Fruit fly (Drosophila melanogaster) whole organism, embryonic: ENCODE data around the gene CG43163.

Experiments used
- Bdp1 ChIP-seq: fragments of 200-800 bp; sonication (Bioruptor generic); optimal IDR thresholded peaks from 3 replicates; lab custom pipeline; 2016; ENCODE audit warnings: missing biosample characterization, missing genetic modification characterization
- Blimp-1 ChIP-seq: fragments of 200-800 bp; sonication (Bioruptor generic); optimal IDR thresholded peaks from 3 replicates; lab custom pipeline; 2018; ENCODE audit warnings: missing biosample characterization, missing genetic modification characterization, mild to moderate bottlenecking, moderate library complexity, missing genetic modification reagents
- BtbVII ChIP-seq: fragments of 200-800 bp; sonication (Bioruptor generic); optimal IDR thresholded peaks from 3 replicates; lab custom pipeline; 2017; ENCODE audit warnings: missing biosample characterization, mild to moderate bottlenecking, missing genetic modification characterization
- CG10565 ChIP-seq: fragments of 200-800 bp; sonication (Bioruptor generic); optimal IDR thresholded peaks from 3 replicates; lab custom pipeline; 2016; ENCODE audit warnings: missing biosample characterization, mild to moderate bottlenecking, missing genetic modification characterization
- CG10979 ChIP-seq: fragments of 200-800 bp; sonication (Bioruptor generic); optimal IDR thresholded peaks from 2 replicates; lab custom pipeline; 2018; ENCODE audit warnings: missing biosample characterization, mild to moderate bottlenecking, missing genetic modification characterization, moderate library complexity
- CG12071 ChIP-seq: fragments of 200-800 bp; sonication (Bioruptor generic); optimal IDR thresholded peaks from 3 replicates; lab custom pipeline; 2018; ENCODE audit warnings: missing biosample characterization, mild to moderate bottlenecking, missing genetic modification characterization
- CG12391 ChIP-seq: fragments of 200-800 bp; sonication (Bioruptor generic); optimal IDR thresholded peaks from 3 replicates; lab custom pipeline; 2018; ENCODE audit warnings: missing biosample characterization, mild to moderate bottlenecking, missing genetic modification characterization, moderate library complexity
- CG1647 ChIP-seq: fragments of 200-800 bp; sonication (Bioruptor generic); optimal IDR thresholded peaks from 3 replicates; lab custom pipeline; 2016; ENCODE audit warnings: missing biosample characterization, missing genetic modification characterization
- CG16815 ChIP-seq: fragments of 200-800 bp; sonication (Bioruptor generic); optimal IDR thresholded peaks from 3 replicates; lab custom pipeline; 2017; ENCODE audit warnings: missing biosample characterization, mild to moderate bottlenecking, missing genetic modification characterization
- CG17328 ChIP-seq: fragments of 200-800 bp; sonication (Bioruptor generic); IDR thresholded peaks from 2 replicates; pipeline ENCODE4 v1.3.6; 2022; ENCODE audit warnings: missing biosample characterization, missing genetic modification characterization
- CG17612 ChIP-seq: fragments of 200-800 bp; sonication (Bioruptor generic); IDR thresholded peaks from 2 replicates; pipeline ENCODE4 v1.3.6; 2022; ENCODE audit warnings: missing biosample characterization, missing genetic modification characterization
- CG1832 ChIP-seq: fragments of 200-800 bp; sonication (Bioruptor generic); optimal IDR thresholded peaks from 2 replicates; lab custom pipeline; 2017; ENCODE audit warnings: missing biosample characterization, mild to moderate bottlenecking, missing genetic modification characterization, inconsistent platforms
- CG18764 ChIP-seq: fragments of 200-800 bp; sonication (Bioruptor generic); optimal IDR thresholded peaks from 3 replicates; lab custom pipeline; 2016; ENCODE audit warnings: missing biosample characterization, missing genetic modification characterization
- CG2678 ChIP-seq: fragments of 200-800 bp; sonication (Bioruptor generic); optimal IDR thresholded peaks from 3 replicates; lab custom pipeline; 2019; ENCODE audit warnings: missing biosample characterization, mild to moderate bottlenecking, missing genetic modification characterization, moderate library complexity
- CG2712 ChIP-seq: fragments of 200-800 bp; optimal IDR thresholded peaks from 3 replicates; lab custom pipeline; 2019; ENCODE audit warnings: missing biosample characterization, mild to moderate bottlenecking, missing genetic modification characterization, moderate library complexity
- CG33213 ChIP-seq: fragments of 200-800 bp; sonication (Bioruptor generic); optimal IDR thresholded peaks from 3 replicates; lab custom pipeline; 2016; ENCODE audit warnings: missing biosample characterization, missing genetic modification characterization
- CG43689 ChIP-seq: fragments of 200-800 bp; sonication (Bioruptor generic); IDR thresholded peaks from 2 replicates; pipeline ENCODE4 v1.3.6; 2022; ENCODE audit warnings: missing biosample characterization, missing genetic modification characterization
- CG4820 ChIP-seq: fragments of 200-800 bp; sonication (Bioruptor generic); optimal IDR thresholded peaks from 3 replicates; lab custom pipeline; 2016; ENCODE audit warnings: missing biosample characterization, missing genetic modification characterization
- CG7357 ChIP-seq: fragments of 200-800 bp; sonication (Bioruptor generic); IDR thresholded peaks from 3 replicates; pipeline ENCODE4 v1.3.6; 2022; ENCODE audit warnings: missing biosample characterization, missing genetic modification characterization
- CG7556 ChIP-seq: fragments of 200-800 bp; sonication (Bioruptor generic); optimal IDR thresholded peaks from 2 replicates; lab custom pipeline; 2017; ENCODE audit warnings: missing biosample characterization, mild to moderate bottlenecking, missing genetic modification characterization
- CG7839 ChIP-seq: fragments of 200-800 bp; sonication (Bioruptor generic); optimal IDR thresholded peaks from 3 replicates; lab custom pipeline; 2018; ENCODE audit warnings: missing biosample characterization, mild to moderate bottlenecking, missing genetic modification characterization, moderate library complexity
- CG7963 ChIP-seq: fragments of 200-800 bp; sonication (Bioruptor generic); IDR thresholded peaks from 3 replicates; pipeline ENCODE4 v1.3.6; 2022; ENCODE audit warnings: missing biosample characterization, missing genetic modification characterization; ENCODE audit not compliant: partially characterized antibody
- CG8478 ChIP-seq: fragments of >200 bp; optimal IDR thresholded peaks from 2 replicates; lab custom pipeline; 2018
- CG9932 ChIP-seq: fragments of 200-800 bp; sonication (Bioruptor generic); IDR thresholded peaks from 2 replicates; pipeline ENCODE4 v1.3.6; 2022; ENCODE audit warnings: missing biosample characterization, missing genetic modification characterization
- D ChIP-seq, 2 experiments: fragments of 200-800 bp in 1 of 2; fragments of >200 bp in 1 of 2; sonication (Bioruptor generic) in 1 of 2; optimal IDR thresholded peaks; 2 replicates in 1 of 2; 3 replicates in 1 of 2; lab custom pipeline; 2017; ENCODE audit warnings: mild to moderate bottlenecking in 1 of 2, missing biosample characterization in 1 of 2, missing genetic modification characterization in 1 of 2, missing genetic modification reagents in 1 of 2
- Dll ChIP-seq: fragments of 200-800 bp; sonication (Bioruptor generic); IDR thresholded peaks from 4 replicates; pipeline ENCODE4 v1.3.6; 2022; ENCODE audit warnings: missing biosample characterization, missing genetic modification characterization; ENCODE audit not compliant: partially characterized antibody
- Drgx ChIP-seq: fragments of 200-800 bp; sonication (Bioruptor generic); IDR thresholded peaks from 2 replicates; pipeline ENCODE4 v1.3.6; 2022; ENCODE audit warnings: missing biosample characterization, missing genetic modification characterization
- E2f1 ChIP-seq: fragments of 200-800 bp; sonication (Bioruptor generic); IDR thresholded peaks from 2 replicates; pipeline ENCODE4 v1.3.6; 2022; ENCODE audit warnings: missing biosample characterization, missing genetic modification characterization
- Fer2 ChIP-seq: fragments of 200-800 bp; sonication (Bioruptor generic); optimal IDR thresholded peaks from 2 replicates; lab custom pipeline; 2018; ENCODE audit warnings: missing biosample characterization, mild to moderate bottlenecking, missing genetic modification characterization, moderate library complexity
- Gug ChIP-seq: fragments of 200-800 bp; sonication (Bioruptor generic); IDR thresholded peaks from 4 replicates; pipeline ENCODE4 v1.3.6; 2022; ENCODE audit warnings: missing biosample characterization, missing genetic modification characterization
- Hmr ChIP-seq: fragments of 200-800 bp; sonication (Bioruptor generic); optimal IDR thresholded peaks from 3 replicates; lab custom pipeline; 2017; ENCODE audit warnings: mild to moderate bottlenecking, missing biosample characterization, missing genetic modification reagents, missing genetic modification characterization
- Med ChIP-seq: fragments of 200-800 bp; sonication (Bioruptor generic); peaks from one replicate; lab custom pipeline; 2016; ENCODE audit warnings: missing biosample characterization, missing genetic modification characterization, mild to moderate bottlenecking, inconsistent platforms, moderate library complexity
- Sox100B ChIP-seq: fragments of 200-800 bp; sonication (Bioruptor generic); optimal IDR thresholded peaks from 3 replicates; lab custom pipeline; 2018; ENCODE audit warnings: missing biosample characterization, mild to moderate bottlenecking, missing genetic modification characterization
- Usf ChIP-seq: fragments of 200-800 bp; sonication (Bioruptor generic); optimal IDR thresholded peaks from 2 replicates; lab custom pipeline; 2017; ENCODE audit warnings: missing genotype, missing biosample characterization, missing genetic modification characterization
- ab ChIP-seq: fragments of 200-800 bp; sonication (Bioruptor generic); optimal IDR thresholded peaks from 2 replicates; lab custom pipeline; 2016; ENCODE audit warnings: missing biosample characterization, missing genetic modification characterization
- az2 ChIP-seq: fragments of 200-800 bp; sonication (Bioruptor generic); optimal IDR thresholded peaks from 3 replicates; lab custom pipeline; 2016; ENCODE audit warnings: missing biosample characterization, missing genetic modification characterization
- cas ChIP-seq: fragments of 200-800 bp; sonication (Bioruptor generic); IDR thresholded peaks from 2 replicates; pipeline ENCODE4 v1.3.6; 2022; ENCODE audit warnings: missing biosample characterization, missing genetic modification characterization
- dmrt99B ChIP-seq: fragments of 200-800 bp; sonication (Bioruptor generic); optimal IDR thresholded peaks from 2 replicates; lab custom pipeline; 2018; ENCODE audit warnings: missing biosample characterization, mild to moderate bottlenecking, missing genetic modification characterization, moderate library complexity
- gem ChIP-seq: fragments of 200-800 bp; sonication (Bioruptor generic); optimal IDR thresholded peaks from 2 replicates; lab custom pipeline; 2019; ENCODE audit warnings: missing biosample characterization, mild to moderate bottlenecking, missing genetic modification characterization, moderate library complexity
- gsb-n ChIP-seq: fragments of 200-800 bp; sonication (Bioruptor generic); optimal IDR thresholded peaks from 3 replicates; lab custom pipeline; 2018; ENCODE audit warnings: missing biosample characterization, mild to moderate bottlenecking, missing genetic modification characterization
- lilli ChIP-seq: fragments of 200-800 bp; sonication (Bioruptor generic); optimal IDR thresholded peaks from 3 replicates; lab custom pipeline; 2016; ENCODE audit warnings: missing biosample characterization, missing genetic modification characterization
- lola ChIP-seq, 3 experiments: fragments of >200 bp in 2 of 3; fragments of 200-800 bp in 1 of 3; sonication (Bioruptor generic) in 1 of 3; optimal IDR thresholded peaks; 2 replicates each; lab custom pipeline; 2017 to 2019; ENCODE audit warnings: missing biosample characterization in 3 of 3, missing genetic modification characterization in 3 of 3, mild to moderate bottlenecking in 1 of 3, moderate library complexity in 1 of 3
- nerfin-2 ChIP-seq: fragments of 200-800 bp; sonication (Bioruptor generic); IDR thresholded peaks from 2 replicates; pipeline ENCODE4 v1.3.6; 2022; ENCODE audit warnings: missing biosample characterization, missing genetic modification characterization; ENCODE audit not compliant: partially characterized antibody
- nmo ChIP-seq: fragments of 200-800 bp; sonication (Bioruptor generic); optimal IDR thresholded peaks from 2 replicates; lab custom pipeline; 2018; ENCODE audit warnings: missing biosample characterization, mild to moderate bottlenecking, missing genetic modification characterization, moderate library complexity
- phol ChIP-seq: fragments of 200-800 bp; sonication (Bioruptor generic); optimal IDR thresholded peaks from 3 replicates; lab custom pipeline; 2018; ENCODE audit warnings: missing biosample characterization, mild to moderate bottlenecking, missing genetic modification characterization, moderate library complexity
- sens ChIP-seq: fragments of 200-800 bp; sonication (Bioruptor generic); peaks from one replicate; lab custom pipeline; 2016; ENCODE audit warnings: missing biosample characterization, missing genetic modification characterization
- sisA ChIP-seq: fragments of 200-800 bp; sonication (Bioruptor generic); IDR thresholded peaks from 2 replicates; pipeline ENCODE4 v1.3.6; 2022; ENCODE audit warnings: missing biosample characterization, missing genetic modification characterization
- sqz ChIP-seq: fragments of 200-800 bp; sonication (Bioruptor generic); optimal IDR thresholded peaks from 3 replicates; lab custom pipeline; 2018; ENCODE audit warnings: missing biosample characterization, mild to moderate bottlenecking, missing genetic modification characterization
- ssp ChIP-seq: fragments of 200-800 bp; sonication (Bioruptor generic); IDR thresholded peaks from 2 replicates; pipeline ENCODE4 v1.3.6; 2022; ENCODE audit warnings: missing biosample characterization, missing genetic modification characterization
- tin ChIP-seq: fragments of 200-800 bp; sonication (Bioruptor generic); optimal IDR thresholded peaks from 3 replicates; lab custom pipeline; 2016; ENCODE audit warnings: missing biosample characterization, missing genetic modification characterization

Gene CG43163

dm6 chr3L:8448517-8448889, 58.4 kb downstream of the CG43163 start (continued):
- no peak for TF ChIP-seq CG7963 (GFP tag; lab: Robert Waterston, UW)
- peak; percentile 13 for TF ChIP-seq CG7839 (tag; lab: Kevin White, UChicago)
- TF ChIP-seq sqz, result no peak
- TF ChIP-seq Hmr, result peak; percentile 43
- no peak for TF ChIP-seq CG17612 (GFP tag; lab: Robert Waterston, UW)
- TF ChIP-seq Med (GFP tag; lab: Kevin White, UChicago), result peak; percentile 85
- TF ChIP-seq Sox100B, result no peak
- TF ChIP-seq nerfin-2, result no peak
- TF ChIP-seq dmrt99B (tag; lab: Kevin White, UChicago), result peak; percentile 51
- peak; percentile 58 for TF ChIP-seq Drgx (GFP tag; lab: Robert Waterston, UW)
- TF ChIP-seq CG16815, result no peak
- TF ChIP-seq az2 (GFP tag; lab: Kevin White, UChicago), result peak; percentile 17
- no peak for TF ChIP-seq CG12391 (tag; lab: Kevin White, UChicago)
- 0 out of 2 replicates have a peak, but pooled peaks have one; percentile 10 for TF ChIP-seq sisA (GFP tag; lab: Robert Waterston, UW)
- TF ChIP-seq BtbVII (GFP tag; lab: Kevin White, UChicago), result no peak
- TF ChIP-seq D (optimal IDR thresholded peaks at IDR 0.05; lab: Kevin White, UChicago), result no peak
- peak; percentile 37 for TF ChIP-seq D (GFP tag; optimal IDR thresholded peaks at IDR 0.05; lab: Kevin White, UChicago)
- TF ChIP-seq phol (tag; lab: Kevin White, UChicago), result peak; percentile 38
- TF ChIP-seq CG4820 (GFP tag; lab: Kevin White, UChicago), result peak; percentile 30
- no peak for TF ChIP-seq cas (GFP tag; lab: Robert Waterston, UW)
- peak; percentile 40 for TF ChIP-seq CG10979 (tag; lab: Kevin White, UChicago)
- peak; percentile 63 for TF ChIP-seq gem (tag; lab: Kevin White, UChicago)
- no peak for TF ChIP-seq ssp
- no peak for TF ChIP-seq CG10565 (GFP tag; lab: Kevin White, UChicago)
- TF ChIP-seq CG43689 (GFP tag; lab: Robert Waterston, UW), result no peak
- 0 out of 3 replicates have a peak, but pooled peaks have one; percentile 7 for TF ChIP-seq CG7357
- TF ChIP-seq CG2712 (tag; lab: Kevin White, UChicago), result peak; percentile 10
- no peak for TF ChIP-seq Bdp1 (GFP tag; lab: Kevin White, UChicago)
- TF ChIP-seq CG33213 (GFP tag; lab: Kevin White, UChicago), result no peak
- peak; percentile 55 for TF ChIP-seq CG7556 (GFP tag; lab: Kevin White, UChicago)
- peak; percentile 13 for TF ChIP-seq gsb-n (tag; lab: Kevin White, UChicago)
- no peak for TF ChIP-seq CG18764 (GFP tag; lab: Kevin White, UChicago)
- TF ChIP-seq CG2678 (tag; lab: Kevin White, UChicago), result peak; percentile 13
- TF ChIP-seq Usf (GFP tag; lab: Kevin White, UChicago), result no peak
- peak; percentile 6 for TF ChIP-seq nmo (GFP tag; lab: Kevin White, UChicago)
- peak; percentile 34 for TF ChIP-seq CG1647
- no peak for TF ChIP-seq CG8478 (lab: Kevin White, UChicago)
- TF ChIP-seq lola (GFP tag; optimal IDR thresholded peaks at IDR 0.05; lab: Kevin White, UChicago), result peak in 1 of 3 experiments; percentile 4
- TF ChIP-seq Dll (GFP tag; lab: Robert Waterston, UW), result no peak
- TF ChIP-seq CG9932, result no peak
- no peak for TF ChIP-seq Fer2 (tag; lab: Kevin White, UChicago)
- TF ChIP-seq sens (GFP tag; lab: Kevin White, UChicago), result peak; percentile 52
- peak; percentile 14 for TF ChIP-seq CG12071 (GFP tag; lab: Kevin White, UChicago)
- no peak for TF ChIP-seq ab (GFP tag; lab: Kevin White, UChicago)
- no peak for TF ChIP-seq CG17328
- no peak for TF ChIP-seq E2f1 (GFP tag; lab: Robert Waterston, UW)
- TF ChIP-seq Blimp-1 (GFP tag; lab: Kevin White, UChicago), result no peak
- TF ChIP-seq lilli (GFP tag; lab: Kevin White, UChicago), result peak; percentile 9
- peak; percentile 23 for TF ChIP-seq tin (GFP tag; lab: Kevin White, UChicago)
- no peak for TF ChIP-seq CG1832 (GFP tag; lab: Kevin White, UChicago)
- peak; percentile 32; the same call in 2 of the 4 replicates for TF ChIP-seq Gug (GFP tag; lab: Robert Waterston, UW)
